Worm (Caenorhabditis elegans): ENCODE results near the gene F44A2.5.

DNA sequence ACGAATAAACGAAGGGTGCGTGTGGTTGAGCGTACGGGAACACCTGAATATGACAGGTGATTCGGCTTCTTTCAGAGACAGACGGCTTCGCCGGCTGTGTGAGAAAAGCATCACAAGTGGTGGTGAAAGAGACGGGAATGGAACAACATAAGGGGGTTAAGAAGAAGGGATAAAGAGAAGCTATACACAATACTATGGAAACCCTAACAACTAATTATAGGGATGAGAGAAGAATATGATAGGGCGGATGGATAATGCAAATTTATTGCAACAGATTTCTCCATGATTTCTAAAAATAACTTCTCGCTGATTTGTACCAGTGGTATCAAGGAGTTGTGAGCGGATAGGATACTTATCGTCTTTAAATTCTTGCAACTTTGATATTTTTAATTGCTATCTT lies 15.3 kb upstream of the F44A2.5 start, which contains the start of gene hlh-10:
- TF ChIP-seq snu-23 (GFP tag; optimal IDR thresholded peaks at IDR 0.05): no peak
- no peak for TF ChIP-seq nhr-237 (tag; optimal IDR thresholded peaks at IDR 0.05)
- TF ChIP-seq ztf-11 (tag; optimal IDR thresholded peaks at IDR 0.05): no peak
- no peak for TF ChIP-seq sox-4 (tag; optimal IDR thresholded peaks at IDR 0.05)
- no peak for TF ChIP-seq egl-27 (tag; optimal IDR thresholded peaks at IDR 0.05)
- TF ChIP-seq nhr-77 (tag; optimal IDR thresholded peaks at IDR 0.05): no peak
- no peak for TF ChIP-seq tbx-2 (tag; optimal IDR thresholded peaks at IDR 0.05)
